Fruit fly (Drosophila melanogaster) whole organism, embryonic: Measurements from ENCODE around the gene CG43077.

ENCODE experiments used
- Atf6 ChIP-seq: fragments of 200-800 bp; sonication (Bioruptor generic); IDR thresholded peaks from 2 replicates; pipeline ENCODE4 v1.3.6; 2022; ENCODE audit warnings: missing biosample characterization, missing genetic modification characterization
- Bteb2 ChIP-seq: fragments of 200-800 bp; sonication (Bioruptor generic); optimal IDR thresholded peaks from 2 replicates; lab custom pipeline; 2016; ENCODE audit warnings: missing biosample characterization, missing genetic modification characterization
- CG12236 ChIP-seq: fragments of 200-800 bp; sonication (Bioruptor generic); optimal IDR thresholded peaks from 2 replicates; lab custom pipeline; 2016; ENCODE audit warnings: missing biosample characterization, missing genetic modification characterization
- CG15011 ChIP-seq: fragments of 200-800 bp; sonication (Bioruptor generic); optimal IDR thresholded peaks from 3 replicates; lab custom pipeline; 2018; ENCODE audit warnings: missing biosample characterization, mild to moderate bottlenecking, missing genetic modification characterization
- CG17328 ChIP-seq: fragments of 200-800 bp; sonication (Bioruptor generic); IDR thresholded peaks from 2 replicates; pipeline ENCODE4 v1.3.6; 2022; ENCODE audit warnings: missing biosample characterization, missing genetic modification characterization
- CG17829 ChIP-seq: fragments of 200-800 bp; optimal IDR thresholded peaks from 2 replicates; lab custom pipeline; 2019; ENCODE audit warnings: missing biosample characterization, mild to moderate bottlenecking, missing genetic modification characterization, moderate library complexity
- CG18011 ChIP-seq: fragments of 200-800 bp; sonication (Bioruptor generic); optimal IDR thresholded peaks from 2 replicates; lab custom pipeline; 2017; ENCODE audit warnings: missing biosample characterization, missing genetic modification characterization, mild to moderate bottlenecking, moderate library complexity, missing genotype
- CG31365 ChIP-seq: fragments of 200-800 bp; sonication (Bioruptor generic); optimal IDR thresholded peaks from 2 replicates; lab custom pipeline; 2018; ENCODE audit warnings: missing biosample characterization, mild to moderate bottlenecking, missing genetic modification characterization
- CG31441 ChIP-seq: fragments of 200-800 bp; sonication (Bioruptor generic); IDR thresholded peaks from 2 replicates; pipeline ENCODE4 v1.3.6; 2022; ENCODE audit warnings: missing biosample characterization, missing genetic modification characterization
- CG3163 ChIP-seq: fragments of 200-800 bp; sonication (Bioruptor generic); optimal IDR thresholded peaks from 3 replicates; lab custom pipeline; 2016; ENCODE audit warnings: missing biosample characterization, missing genetic modification characterization
- CG32532 ChIP-seq: fragments of 200-800 bp; sonication (Bioruptor generic); IDR thresholded peaks from 2 replicates; pipeline ENCODE4 v1.3.6; 2022; ENCODE audit warnings: missing biosample characterization, missing genetic modification characterization
- CG32767 ChIP-seq: fragments of 200-800 bp; sonication (Bioruptor generic); IDR thresholded peaks from 2 replicates; pipeline ENCODE4 v1.3.6; 2022; ENCODE audit warnings: missing biosample characterization, missing genetic modification characterization
- CG3407 ChIP-seq: fragments of 200-800 bp; sonication (Bioruptor generic); optimal IDR thresholded peaks from 2 replicates; lab custom pipeline; 2018; ENCODE audit warnings: missing biosample characterization, mild to moderate bottlenecking, missing genetic modification characterization
- CG43689 ChIP-seq: fragments of 200-800 bp; sonication (Bioruptor generic); IDR thresholded peaks from 2 replicates; pipeline ENCODE4 v1.3.6; 2022; ENCODE audit warnings: missing biosample characterization, missing genetic modification characterization
- CG6765 ChIP-seq: fragments of 200-800 bp; sonication (Bioruptor generic); optimal IDR thresholded peaks from 3 replicates; lab custom pipeline; 2017; ENCODE audit warnings: missing biosample characterization, mild to moderate bottlenecking, missing genetic modification characterization
- CG6791 ChIP-seq: fragments of 200-800 bp; sonication (Bioruptor generic); IDR thresholded peaks from 3 replicates; pipeline ENCODE4 v1.3.6; 2022; ENCODE audit warnings: missing biosample characterization, missing genetic modification characterization; ENCODE audit not compliant: partially characterized antibody
- CG7786 ChIP-seq: fragments of 200-800 bp; sonication (Bioruptor generic); optimal IDR thresholded peaks from 2 replicates; lab custom pipeline; 2016; ENCODE audit warnings: missing biosample characterization, missing genetic modification characterization
- CG7928 ChIP-seq: fragments of 200-800 bp; sonication (Bioruptor generic); optimal IDR thresholded peaks from 2 replicates; lab custom pipeline; 2017; ENCODE audit warnings: missing biosample characterization, mild to moderate bottlenecking, missing genetic modification characterization
- CG7963 ChIP-seq: fragments of 200-800 bp; sonication (Bioruptor generic); IDR thresholded peaks from 3 replicates; pipeline ENCODE4 v1.3.6; 2022; ENCODE audit warnings: missing biosample characterization, missing genetic modification characterization; ENCODE audit not compliant: partially characterized antibody
- CG8924 ChIP-seq: fragments of 200-800 bp; optimal IDR thresholded peaks from 3 replicates; lab custom pipeline; 2019; ENCODE audit warnings: missing biosample characterization, mild to moderate bottlenecking, missing genetic modification characterization, moderate library complexity
- CG9932 ChIP-seq: fragments of 200-800 bp; sonication (Bioruptor generic); IDR thresholded peaks from 2 replicates; pipeline ENCODE4 v1.3.6; 2022; ENCODE audit warnings: missing biosample characterization, missing genetic modification characterization
- CHES-1-like ChIP-seq: fragments of 200-800 bp; sonication (Bioruptor generic); optimal IDR thresholded peaks from 2 replicates; lab custom pipeline; 2016; ENCODE audit warnings: missing biosample characterization, missing genetic modification characterization
- Drgx ChIP-seq: fragments of 200-800 bp; sonication (Bioruptor generic); IDR thresholded peaks from 2 replicates; pipeline ENCODE4 v1.3.6; 2022; ENCODE audit warnings: missing biosample characterization, missing genetic modification characterization
- HLH54F ChIP-seq: fragments of 200-800 bp; sonication (Bioruptor generic); optimal IDR thresholded peaks from 3 replicates; lab custom pipeline; 2016; ENCODE audit warnings: missing biosample characterization, missing genetic modification characterization
- Hsf ChIP-seq: fragments of 200-800 bp; sonication (Bioruptor generic); optimal IDR thresholded peaks from 3 replicates; lab custom pipeline; 2016; ENCODE audit warnings: missing biosample characterization, missing genetic modification characterization
- NfI ChIP-seq: fragments of 200-800 bp; sonication (Bioruptor generic); optimal IDR thresholded peaks from 3 replicates; lab custom pipeline; 2018; ENCODE audit warnings: missing biosample characterization, mild to moderate bottlenecking, missing genetic modification characterization, moderate library complexity
- Opbp ChIP-seq: fragments of 200-800 bp; sonication (Bioruptor generic); IDR thresholded peaks from 3 replicates; pipeline ENCODE4 v1.3.6; 2022; ENCODE audit warnings: missing biosample characterization, missing genetic modification characterization; ENCODE audit not compliant: partially characterized antibody
- Ravus ChIP-seq: fragments of 200-800 bp; sonication (Bioruptor generic); IDR thresholded peaks from 2 replicates; pipeline ENCODE4 v1.3.6; 2022; ENCODE audit warnings: missing biosample characterization, missing genetic modification characterization
- Scr ChIP-seq: fragments of 200-800 bp; sonication (Bioruptor generic); IDR thresholded peaks from 2 replicates; pipeline ENCODE4 v1.3.6; 2022; ENCODE audit warnings: missing biosample characterization, missing genetic modification characterization; ENCODE audit not compliant: partially characterized antibody
- Sox100B ChIP-seq: fragments of 200-800 bp; sonication (Bioruptor generic); optimal IDR thresholded peaks from 3 replicates; lab custom pipeline; 2018; ENCODE audit warnings: missing biosample characterization, mild to moderate bottlenecking, missing genetic modification characterization
- Sry-β ChIP-seq: fragments of 200-800 bp; sonication (Bioruptor generic); optimal IDR thresholded peaks from 2 replicates; lab custom pipeline; 2018; ENCODE audit warnings: missing biosample characterization, mild to moderate bottlenecking, missing genetic modification characterization, moderate library complexity
- Sry-δ ChIP-seq: fragments of 200-800 bp; sonication (Bioruptor generic); optimal IDR thresholded peaks from 2 replicates; lab custom pipeline; 2016; ENCODE audit warnings: missing biosample characterization, missing genetic modification characterization
- Xrp1 ChIP-seq: fragments of 200-800 bp; sonication (Bioruptor generic); IDR thresholded peaks from 2 replicates; pipeline ENCODE4 v1.3.6; 2022; ENCODE audit warnings: missing biosample characterization, missing genetic modification characterization
- al ChIP-seq: fragments of 200-800 bp; sonication (Bioruptor generic); IDR thresholded peaks from 2 replicates; pipeline ENCODE4 v1.3.6; 2022; ENCODE audit warnings: missing biosample characterization, missing genetic modification characterization
- ato ChIP-seq: fragments of 200-800 bp; sonication (Bioruptor generic); IDR thresholded peaks from 2 replicates; pipeline ENCODE4 v1.3.6; 2022; ENCODE audit warnings: missing biosample characterization, missing genetic modification characterization; ENCODE audit not compliant: partially characterized antibody
- br ChIP-seq: fragments of >200 bp; optimal IDR thresholded peaks from 2 replicates; lab custom pipeline; 2017
- btn ChIP-seq: fragments of 200-800 bp; sonication (Bioruptor generic); optimal IDR thresholded peaks from 2 replicates; lab custom pipeline; 2016; ENCODE audit warnings: missing biosample characterization, missing genetic modification characterization
- dpn ChIP-seq, 2 experiments: fragments of 200-800 bp; sonication (Bioruptor generic); optimal IDR thresholded peaks; 3 replicates each; lab custom pipeline; 2016; ENCODE audit warnings: missing biosample characterization in 2 of 2, missing genetic modification characterization in 2 of 2
- gfzf ChIP-seq: fragments of 200-800 bp; sonication (Bioruptor generic); optimal IDR thresholded peaks from 2 replicates; lab custom pipeline; 2016; ENCODE audit warnings: missing biosample characterization, mild to moderate bottlenecking, missing genetic modification characterization, moderate library complexity
- grau ChIP-seq: fragments of 200-800 bp; optimal IDR thresholded peaks from 3 replicates; lab custom pipeline; 2019; ENCODE audit warnings: missing biosample characterization, mild to moderate bottlenecking, missing genetic modification characterization, moderate library complexity
- inv ChIP-seq: fragments of 200-800 bp; sonication (Bioruptor generic); IDR thresholded peaks from 2 replicates; pipeline ENCODE4 v1.3.6; 2022; ENCODE audit warnings: missing biosample characterization, missing genetic modification characterization; ENCODE audit not compliant: partially characterized antibody
- kay ChIP-seq: fragments of 200-800 bp; sonication (Bioruptor generic); optimal IDR thresholded peaks from 2 replicates; lab custom pipeline; 2016; ENCODE audit warnings: missing biosample characterization, missing genetic modification characterization
- lov ChIP-seq, 2 experiments: fragments of 200-800 bp in 1 of 2; fragments of >200 bp in 1 of 2; sonication (Bioruptor generic) in 1 of 2; IDR thresholded peaks in 1 of 2; optimal IDR thresholded peaks in 1 of 2; 2 replicates in 1 of 2; 3 replicates in 1 of 2; pipeline versions ENCODE4 v1.3.6 to Lab custom; 2017 to 2022; ENCODE audit warnings: missing biosample characterization in 1 of 2, missing genetic modification characterization in 1 of 2
- maf-S ChIP-seq: fragments of 200-800 bp; sonication (Bioruptor generic); optimal IDR thresholded peaks from 2 replicates; lab custom pipeline; 2016; ENCODE audit warnings: missing biosample characterization, missing genetic modification characterization
- mam ChIP-seq: fragments of 200-800 bp; sonication (Bioruptor generic); optimal IDR thresholded peaks from 3 replicates; lab custom pipeline; 2016; ENCODE audit warnings: missing biosample characterization, missing genetic modification characterization
- onecut ChIP-seq: fragments of 200-800 bp; sonication (Bioruptor generic); IDR thresholded peaks from 2 replicates; pipeline ENCODE4 v1.3.6; 2022; ENCODE audit warnings: missing biosample characterization, missing genetic modification characterization
- pnt ChIP-seq: fragments of 200-800 bp; sonication (Bioruptor generic); optimal IDR thresholded peaks from 3 replicates; lab custom pipeline; 2016; ENCODE audit warnings: missing biosample characterization, missing genetic modification characterization
- unc-4 ChIP-seq: fragments of 200-800 bp; sonication (Bioruptor generic); IDR thresholded peaks from 2 replicates; pipeline ENCODE4 v1.3.6; 2022; ENCODE audit warnings: missing biosample characterization, missing genetic modification characterization; ENCODE audit not compliant: partially characterized antibody
- vnd ChIP-seq: fragments of 200-800 bp; sonication (Bioruptor generic); IDR thresholded peaks from 3 replicates; pipeline ENCODE4 v1.3.6; 2022; ENCODE audit warnings: missing biosample characterization, missing genetic modification characterization; ENCODE audit not compliant: partially characterized antibody

The CG43077 gene

dm6 chrX:17078139-17078977 lies 10.0 kb upstream of the CG43077 start, which contains the start of gene CG4949 (continued):
- peak; percentile 72 for TF ChIP-seq unc-4 (GFP tag; lab: Robert Waterston, UW)
- no peak for TF ChIP-seq CG17328 (GFP tag; lab: Robert Waterston, UW)
- peak; percentile 41 for TF ChIP-seq Sox100B (GFP tag; lab: Kevin White, UChicago)
- peak; percentile 21 for TF ChIP-seq grau (tag; lab: Kevin White, UChicago)
- peak; percentile 91 for TF ChIP-seq Opbp
- TF ChIP-seq dpn (GFP tag; optimal IDR thresholded peaks at IDR 0.05; lab: Kevin White, UChicago) = no peak
- no peak for TF ChIP-seq al
- TF ChIP-seq ato (GFP tag; lab: Robert Waterston, UW) = peak; percentile 87
- TF ChIP-seq Sry-δ (GFP tag; lab: Kevin White, UChicago) = peak; percentile 74
- TF ChIP-seq gfzf = no peak
- TF ChIP-seq Atf6 (GFP tag; lab: Robert Waterston, UW) = no peak
- no peak for TF ChIP-seq lov (optimal IDR thresholded peaks at IDR 0.05; lab: Kevin White, UChicago)
- TF ChIP-seq lov (GFP tag; IDR thresholded peaks at IDR 0.05; lab: Robert Waterston, UW) = no peak
- peak; percentile 80 for TF ChIP-seq inv (GFP tag; lab: Robert Waterston, UW)
- no peak for TF ChIP-seq HLH54F (GFP tag; lab: Kevin White, UChicago)
- TF ChIP-seq CG31365 (tag; lab: Kevin White, UChicago) = no peak
- no peak for TF ChIP-seq CG9932 (GFP tag; lab: Robert Waterston, UW)
- TF ChIP-seq pnt (GFP tag; lab: Kevin White, UChicago) = no peak
- TF ChIP-seq kay (GFP tag; lab: Kevin White, UChicago) = no peak
- TF ChIP-seq Hsf (GFP tag; lab: Kevin White, UChicago) = no peak
- TF ChIP-seq CG7928 (GFP tag; lab: Kevin White, UChicago) = no peak
- TF ChIP-seq CG32767 (GFP tag; lab: Robert Waterston, UW) = no peak
- TF ChIP-seq Sry-β (GFP tag; lab: Kevin White, UChicago) = peak; percentile 7
- TF ChIP-seq CG31441 (GFP tag; lab: Robert Waterston, UW) = no peak; the same call in 1 of the 2 replicates
- TF ChIP-seq CG32532 = peak; percentile 26; the same call in 1 of the 2 replicates
- peak; percentile 13 for TF ChIP-seq NfI (GFP tag; lab: Kevin White, UChicago)
- TF ChIP-seq CHES-1-like (GFP tag; lab: Kevin White, UChicago) = no peak
- TF ChIP-seq onecut (GFP tag; lab: Robert Waterston, UW) = no peak
- TF ChIP-seq CG3407 (GFP tag; lab: Kevin White, UChicago) = no peak
- no peak for TF ChIP-seq CG3163 (GFP tag; lab: Kevin White, UChicago)
- peak; percentile 8 for TF ChIP-seq CG17829 (tag; lab: Kevin White, UChicago)
- peak; percentile 82 for TF ChIP-seq Scr (GFP tag; lab: Robert Waterston, UW)
- no peak for TF ChIP-seq btn (GFP tag; lab: Kevin White, UChicago)
- TF ChIP-seq Bteb2 (GFP tag; lab: Kevin White, UChicago) = no peak
- no peak for TF ChIP-seq maf-S (GFP tag; lab: Kevin White, UChicago)
- TF ChIP-seq br (lab: Kevin White, UChicago) = no peak
- TF ChIP-seq CG7786 (GFP tag; lab: Kevin White, UChicago) = no peak
- no peak for TF ChIP-seq CG12236 (GFP tag; lab: Kevin White, UChicago)
- peak; percentile 93 for TF ChIP-seq CG7963 (GFP tag; lab: Robert Waterston, UW)
- TF ChIP-seq CG6791 (GFP tag; lab: Robert Waterston, UW) = peak; percentile 94
- TF ChIP-seq mam = no peak
- TF ChIP-seq CG6765 (GFP tag; lab: Kevin White, UChicago) = no peak
- no peak for TF ChIP-seq CG15011 (GFP tag; lab: Kevin White, UChicago)
- TF ChIP-seq CG43689 (GFP tag; lab: Robert Waterston, UW) = no peak
- TF ChIP-seq Ravus (GFP tag; lab: Robert Waterston, UW) = no peak
- TF ChIP-seq CG18011 (GFP tag; lab: Kevin White, UChicago) = no peak
- no peak for TF ChIP-seq Drgx (GFP tag; lab: Robert Waterston, UW)
- peak; percentile 84 for TF ChIP-seq vnd (GFP tag; lab: Robert Waterston, UW)
- no peak for TF ChIP-seq Xrp1
- TF ChIP-seq CG8924 = peak; percentile 14
